Fruit fly (Drosophila melanogaster) whole organism, embryonic: ENCODE data around the gene CG12310.

Source experiments
- Antp ChIP-seq: fragments of 200-800 bp; sonication (Bioruptor generic); optimal IDR thresholded peaks from 3 replicates; lab custom pipeline; 2016; ENCODE audit warnings: missing biosample characterization, missing genetic modification characterization
- CG10543 ChIP-seq: fragments of 200-800 bp; sonication (Bioruptor generic); optimal IDR thresholded peaks from 3 replicates; lab custom pipeline; 2017; ENCODE audit warnings: missing biosample characterization, mild to moderate bottlenecking, missing genetic modification characterization, moderate library complexity
- CG11560 ChIP-seq: fragments of 200-800 bp; sonication (Bioruptor generic); IDR thresholded peaks from 3 replicates; pipeline ENCODE4 v1.3.6; 2022; ENCODE audit warnings: missing biosample characterization, missing genetic modification characterization
- CG12299 ChIP-seq: fragments of 200-800 bp; sonication (Bioruptor generic); optimal IDR thresholded peaks from 2 replicates; lab custom pipeline; 2018; ENCODE audit warnings: missing biosample characterization, mild to moderate bottlenecking, missing genetic modification characterization
- CG15011 ChIP-seq: fragments of 200-800 bp; sonication (Bioruptor generic); optimal IDR thresholded peaks from 3 replicates; lab custom pipeline; 2018; ENCODE audit warnings: missing biosample characterization, mild to moderate bottlenecking, missing genetic modification characterization
- CG15479 ChIP-seq: fragments of 200-800 bp; sonication (Bioruptor generic); optimal IDR thresholded peaks from 3 replicates; lab custom pipeline; 2019; ENCODE audit warnings: missing biosample characterization, mild to moderate bottlenecking, missing genetic modification characterization, moderate library complexity
- CG15601 ChIP-seq: fragments of 200-800 bp; sonication (Bioruptor generic); optimal IDR thresholded peaks from 3 replicates; lab custom pipeline; 2019; ENCODE audit warnings: missing biosample characterization, mild to moderate bottlenecking, missing genetic modification characterization, moderate library complexity
- CG15696 ChIP-seq: fragments of 200-800 bp; sonication (Bioruptor generic); optimal IDR thresholded peaks from 2 replicates; lab custom pipeline; 2019; ENCODE audit warnings: missing biosample characterization, mild to moderate bottlenecking, missing genetic modification characterization, moderate library complexity
- CG17612 ChIP-seq: fragments of 200-800 bp; sonication (Bioruptor generic); IDR thresholded peaks from 2 replicates; pipeline ENCODE4 v1.3.6; 2022; ENCODE audit warnings: missing biosample characterization, missing genetic modification characterization
- CG2129 ChIP-seq: fragments of 200-800 bp; sonication (Bioruptor generic); IDR thresholded peaks from 2 replicates; pipeline ENCODE4 v1.3.6; 2022; ENCODE audit warnings: missing biosample characterization, missing genetic modification characterization; ENCODE audit not compliant: partially characterized antibody
- CG3163 ChIP-seq: fragments of 200-800 bp; sonication (Bioruptor generic); optimal IDR thresholded peaks from 3 replicates; lab custom pipeline; 2016; ENCODE audit warnings: missing biosample characterization, missing genetic modification characterization
- CG34376 ChIP-seq: fragments of 200-800 bp; sonication (Bioruptor generic); optimal IDR thresholded peaks from 2 replicates; lab custom pipeline; 2018; ENCODE audit warnings: missing biosample characterization, mild to moderate bottlenecking, missing genetic modification characterization
- CG3838 ChIP-seq: fragments of 200-800 bp; sonication (Bioruptor generic); optimal IDR thresholded peaks from 3 replicates; lab custom pipeline; 2016; ENCODE audit warnings: missing biosample characterization, missing genetic modification characterization
- CG6689 ChIP-seq: fragments of 200-800 bp; sonication (Bioruptor generic); IDR thresholded peaks from 2 replicates; pipeline ENCODE4 v1.3.6; 2022; ENCODE audit warnings: missing biosample characterization, missing genetic modification characterization
- CG7786 ChIP-seq: fragments of 200-800 bp; sonication (Bioruptor generic); optimal IDR thresholded peaks from 2 replicates; lab custom pipeline; 2016; ENCODE audit warnings: missing biosample characterization, missing genetic modification characterization
- CG9797 ChIP-seq: fragments of 200-800 bp; sonication (Bioruptor generic); optimal IDR thresholded peaks from 3 replicates; lab custom pipeline; 2018; ENCODE audit warnings: missing biosample characterization, mild to moderate bottlenecking, missing genetic modification characterization
- CkIIα-i1 ChIP-seq: fragments of 200-800 bp; sonication (Bioruptor generic); IDR thresholded peaks from 2 replicates; pipeline ENCODE4 v1.3.6; 2022; ENCODE audit warnings: missing biosample characterization, missing genetic modification characterization
- D ChIP-seq, 2 experiments: fragments of 200-800 bp in 1 of 2; fragments of >200 bp in 1 of 2; sonication (Bioruptor generic) in 1 of 2; optimal IDR thresholded peaks; 2 replicates in 1 of 2; 3 replicates in 1 of 2; lab custom pipeline; 2017; ENCODE audit warnings: mild to moderate bottlenecking in 1 of 2, missing biosample characterization in 1 of 2, missing genetic modification characterization in 1 of 2, missing genetic modification reagents in 1 of 2
- D19B ChIP-seq: fragments of 200-800 bp; sonication (Bioruptor generic); optimal IDR thresholded peaks from 2 replicates; lab custom pipeline; 2017; ENCODE audit warnings: missing biosample characterization, mild to moderate bottlenecking, missing genetic modification characterization
- E2f1 ChIP-seq: fragments of 200-800 bp; sonication (Bioruptor generic); IDR thresholded peaks from 2 replicates; pipeline ENCODE4 v1.3.6; 2022; ENCODE audit warnings: missing biosample characterization, missing genetic modification characterization
- Ets65A ChIP-seq: fragments of 200-800 bp; sonication (Bioruptor generic); peaks from one replicate; lab custom pipeline; 2016; ENCODE audit warnings: missing biosample characterization, missing genetic modification characterization
- Lpt ChIP-seq: fragments of >200 bp; optimal IDR thresholded peaks from 2 replicates; lab custom pipeline; 2018; ENCODE audit warnings: missing biosample characterization, missing genetic modification characterization
- MBD-R2 ChIP-seq: fragments of 200-800 bp; sonication (Bioruptor generic); IDR thresholded peaks from 2 replicates; pipeline ENCODE4 v1.3.6; 2022; ENCODE audit warnings: missing biosample characterization, missing genetic modification characterization
- Mad ChIP-seq: fragments of 200-800 bp; sonication (Bioruptor generic); optimal IDR thresholded peaks from 2 replicates; lab custom pipeline; 2016; ENCODE audit warnings: missing biosample characterization, missing genetic modification characterization
- Nf-YB ChIP-seq: fragments of 200-800 bp; sonication (Bioruptor generic); optimal IDR thresholded peaks from 3 replicates; lab custom pipeline; 2019; ENCODE audit warnings: missing biosample characterization, mild to moderate bottlenecking, missing genetic modification characterization, moderate library complexity
- Rx ChIP-seq: fragments of 200-800 bp; sonication (Bioruptor generic); IDR thresholded peaks from 2 replicates; pipeline ENCODE4 v1.3.6; 2022; ENCODE audit warnings: missing biosample characterization, missing genetic modification characterization
- TFAM ChIP-seq: fragments of 200-800 bp; sonication (Bioruptor generic); optimal IDR thresholded peaks from 2 replicates; lab custom pipeline; 2017; ENCODE audit warnings: missing biosample characterization, missing genetic modification characterization, inconsistent platforms
- Xbp1 ChIP-seq: fragments of 200-800 bp; sonication (Bioruptor generic); optimal IDR thresholded peaks from 3 replicates; lab custom pipeline; 2016; ENCODE audit warnings: missing biosample characterization, mild to moderate bottlenecking, missing genetic modification characterization
- abd-A ChIP-seq: fragments of 200-800 bp; sonication (Bioruptor generic); optimal IDR thresholded peaks from 3 replicates; lab custom pipeline; 2019; ENCODE audit warnings: missing biosample characterization, mild to moderate bottlenecking, missing genetic modification characterization, moderate library complexity
- bab2 ChIP-seq: fragments of 200-800 bp; sonication (Bioruptor generic); optimal IDR thresholded peaks from 2 replicates; lab custom pipeline; 2016; ENCODE audit warnings: missing biosample characterization, missing genetic modification characterization
- bsh ChIP-seq, 2 experiments: fragments of 200-800 bp; sonication (Bioruptor generic); optimal IDR thresholded peaks; 2 replicates each; lab custom pipeline; 2017 to 2018; ENCODE audit warnings: mild to moderate bottlenecking in 2 of 2, missing biosample characterization in 2 of 2, missing genetic modification characterization in 2 of 2, moderate library complexity in 1 of 2
- dmrt99B ChIP-seq: fragments of 200-800 bp; sonication (Bioruptor generic); optimal IDR thresholded peaks from 2 replicates; lab custom pipeline; 2018; ENCODE audit warnings: missing biosample characterization, mild to moderate bottlenecking, missing genetic modification characterization, moderate library complexity
- ewg ChIP-seq: fragments of 200-800 bp; sonication (Bioruptor generic); optimal IDR thresholded peaks from 3 replicates; lab custom pipeline; 2017; ENCODE audit warnings: mild to moderate bottlenecking, missing biosample characterization, missing genetic modification reagents, missing genetic modification characterization
- fd3F ChIP-seq: fragments of 200-800 bp; sonication (Bioruptor generic); optimal IDR thresholded peaks from 2 replicates; lab custom pipeline; 2018; ENCODE audit warnings: missing biosample characterization, mild to moderate bottlenecking, missing genetic modification characterization, moderate library complexity
- fu2 ChIP-seq: fragments of 200-800 bp; sonication (Bioruptor generic); optimal IDR thresholded peaks from 2 replicates; lab custom pipeline; 2016; ENCODE audit warnings: missing biosample characterization, missing genetic modification characterization
- gce ChIP-seq: fragments of 200-800 bp; sonication (Bioruptor generic); IDR thresholded peaks from 3 replicates; pipeline ENCODE4 v1.3.6; 2022; ENCODE audit warnings: missing biosample characterization, missing genetic modification characterization
- hbn ChIP-seq: fragments of 200-800 bp; sonication (Bioruptor generic); IDR thresholded peaks from 2 replicates; pipeline ENCODE4 v1.3.6; 2022; ENCODE audit warnings: missing biosample characterization, missing genetic modification characterization; ENCODE audit not compliant: partially characterized antibody
- jumu ChIP-seq: fragments of 200-800 bp; sonication (Bioruptor generic); optimal IDR thresholded peaks from 3 replicates; lab custom pipeline; 2016; ENCODE audit warnings: missing biosample characterization, missing genetic modification characterization
- maf-S ChIP-seq: fragments of 200-800 bp; sonication (Bioruptor generic); optimal IDR thresholded peaks from 2 replicates; lab custom pipeline; 2016; ENCODE audit warnings: missing biosample characterization, missing genetic modification characterization
- pnt ChIP-seq: fragments of 200-800 bp; sonication (Bioruptor generic); optimal IDR thresholded peaks from 3 replicates; lab custom pipeline; 2016; ENCODE audit warnings: missing biosample characterization, missing genetic modification characterization
- pros ChIP-seq: fragments of 200-800 bp; sonication (Bioruptor generic); optimal IDR thresholded peaks from 3 replicates; lab custom pipeline; 2019; ENCODE audit warnings: missing biosample characterization, mild to moderate bottlenecking, missing genetic modification characterization, moderate library complexity
- rib ChIP-seq: fragments of 200-800 bp; sonication (Bioruptor generic); IDR thresholded peaks from 2 replicates; pipeline ENCODE4 v1.3.6; 2022; ENCODE audit warnings: missing biosample characterization, missing genetic modification characterization
- slbo ChIP-seq: fragments of 200-800 bp; sonication (Bioruptor generic); IDR thresholded peaks from 2 replicates; pipeline ENCODE4 v1.3.6; 2022; ENCODE audit warnings: missing biosample characterization, missing genetic modification characterization
- slou ChIP-seq: fragments of 200-800 bp; sonication (Bioruptor generic); optimal IDR thresholded peaks from 3 replicates; lab custom pipeline; 2016; ENCODE audit warnings: missing biosample characterization, missing genetic modification characterization
- stc ChIP-seq: fragments of 200-800 bp; sonication (Bioruptor generic); IDR thresholded peaks from 2 replicates; pipeline ENCODE4 v1.3.6; 2022; ENCODE audit warnings: missing biosample characterization, missing genetic modification characterization
- tio ChIP-seq: fragments of 200-800 bp; sonication (Bioruptor generic); optimal IDR thresholded peaks from 2 replicates; lab custom pipeline; 2017; ENCODE audit warnings: missing biosample characterization, missing genetic modification characterization, inconsistent platforms
- tna ChIP-seq: fragments of 200-800 bp; sonication (Bioruptor generic); IDR thresholded peaks from 2 replicates; pipeline ENCODE4 v1.3.6; 2022; ENCODE audit warnings: missing biosample characterization, missing genetic modification characterization; ENCODE audit not compliant: partially characterized antibody
- tx ChIP-seq: fragments of 200-800 bp; sonication (Bioruptor generic); optimal IDR thresholded peaks from 2 replicates; lab custom pipeline; 2016; ENCODE audit warnings: missing biosample characterization, missing genetic modification characterization
- zen2 ChIP-seq: fragments of 200-800 bp; sonication (Bioruptor generic); IDR thresholded peaks from 3 replicates; pipeline ENCODE4 v1.3.6; 2022; ENCODE audit warnings: missing biosample characterization, missing genetic modification characterization; ENCODE audit not compliant: partially characterized antibody

CG12310 gene

dm6 chr3L:15013296-15013695, 37.3 kb downstream of the CG12310 start (continued):
- TF ChIP-seq dmrt99B (no peak), CG12299 (no peak), Ets65A (GFP tag; lab: Kevin White, UChicago) (peak; percentile 62), CkIIα-i1 (GFP tag; lab: Robert Waterston, UW) (no peak), bsh (GFP tag; optimal IDR thresholded peaks at IDR 0.05; lab: Kevin White, UChicago) (no peak), E2f1 (no peak), gce (GFP tag; lab: Robert Waterston, UW) (no peak), CG9797 (GFP tag; lab: Kevin White, UChicago) (no peak), D19B (no peak), ewg (no peak), CG2129 (GFP tag; lab: Robert Waterston, UW) (no peak), fu2 (GFP tag; lab: Kevin White, UChicago) (no peak)

- TF ChIP-seq stc (GFP tag; lab: Robert Waterston, UW) (peak; percentile 57), tio (peak; percentile 48), Nf-YB (GFP tag; lab: Kevin White, UChicago) (peak; percentile 55), Mad (GFP tag; lab: Kevin White, UChicago) (no peak), CG15011 (GFP tag; lab: Kevin White, UChicago) (peak; percentile 65), Antp (GFP tag; lab: Kevin White, UChicago) (no peak), CG3163 (no peak), pros (GFP tag; lab: Kevin White, UChicago) (no peak), Rx (GFP tag; lab: Robert Waterston, UW) (0 out of 2 replicates have a peak, but pooled peaks have one; percentile 11), MBD-R2 (GFP tag; lab: Robert Waterston, UW) (peak; percentile 39; the same call in 1 of the 2 replicates), tna (GFP tag; lab: Robert Waterston, UW) (no peak), CG15696 (tag; lab: Kevin White, UChicago) (peak; percentile 82), abd-A (tag; lab: Kevin White, UChicago) (no peak), CG3838 (GFP tag; lab: Kevin White, UChicago) (peak; percentile 36), CG11560 (tag; lab: Robert Waterston, UW) (0 out of 3 replicates have a peak, but pooled peaks have one; percentile 13), CG34376 (GFP tag; lab: Kevin White, UChicago) (no peak), bab2 (GFP tag; lab: Kevin White, UChicago) (peak; percentile 55), CG15479 (GFP tag; lab: Kevin White, UChicago) (no peak), D (optimal IDR thresholded peaks at IDR 0.05; lab: Kevin White, UChicago) (no peak), D (GFP tag; optimal IDR thresholded peaks at IDR 0.05; lab: Kevin White, UChicago) (peak; percentile 70), slou (GFP tag; lab: Kevin White, UChicago) (peak; percentile 25), zen2 (no peak), rib (GFP tag; lab: Robert Waterston, UW) (no peak), CG6689 (peak; percentile 78), CG17612 (GFP tag; lab: Robert Waterston, UW) (peak; percentile 16; the same call in 1 of the 2 replicates), CG7786 (no peak), TFAM (no peak), CG15601 (tag; lab: Kevin White, UChicago) (peak; percentile 72), maf-S (peak; percentile 23), fd3F (peak; percentile 68), slbo (GFP tag; lab: Robert Waterston, UW) (peak; percentile 76), hbn (GFP tag; lab: Robert Waterston, UW) (no peak), Xbp1 (peak; percentile 77), pnt (GFP tag; lab: Kevin White, UChicago) (peak; percentile 38), tx (no peak), CG10543 (GFP tag; lab: Kevin White, UChicago) (peak; percentile 7), jumu (peak; percentile 15), Lpt (GFP tag; lab: Kevin White, UChicago) (no peak)
Observed at dm6 chr3L:15011638-15012335, 38.8 kb downstream of the CG12310 start.
